Fruit fly (Drosophila melanogaster) S2 (cell line): ENCODE data around the gene TP53INP.

Experiments
- CG8478 ChIP-seq: fragments of >200 bp; optimal IDR thresholded peaks from 2 replicates; lab custom pipeline; 2018
- CTCF ChIP-seq, 2 experiments: fragments of >200 bp; optimal IDR thresholded peaks; 2 replicates each; lab custom pipeline; 2018

DNA sequence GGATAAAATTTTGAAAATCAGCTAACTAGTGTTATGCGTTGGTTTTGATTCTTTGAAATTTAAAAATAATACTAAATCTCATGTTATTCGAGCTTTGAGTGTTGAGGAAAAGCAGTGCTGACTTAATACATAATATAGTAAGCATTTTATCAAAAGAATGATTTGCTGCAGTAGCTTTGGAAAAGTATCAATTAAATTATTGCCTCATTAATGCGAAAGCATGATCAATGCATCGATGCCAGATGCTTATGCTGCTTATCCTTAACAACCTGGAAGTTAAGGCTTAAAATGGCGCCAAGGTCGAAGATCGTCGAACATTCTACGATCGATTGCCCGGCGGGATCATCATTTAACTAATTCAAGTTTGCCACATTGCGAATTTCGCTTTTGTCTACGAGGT, 25.2 kb upstream of the TP53INP start, which contains the start of gene CG32240:
- no peak for TF ChIP-seq CTCF (optimal IDR thresholded peaks at IDR 0.05; lab: Kevin White, UChicago)
- TF ChIP-seq CG8478, result no peak
